Worm (Caenorhabditis elegans) whole organism, dauer: ENCODE measurements around the gene fut-8.

Experiments used
- unc-62 ChIP-seq: sonication (generic microtip); optimal IDR thresholded peaks from 2 replicates; lab custom pipeline; 2017; ENCODE audit warnings: missing biosample characterization, missing genetic modification reagents, missing genetic modification characterization

fut-8 gene

DNA sequence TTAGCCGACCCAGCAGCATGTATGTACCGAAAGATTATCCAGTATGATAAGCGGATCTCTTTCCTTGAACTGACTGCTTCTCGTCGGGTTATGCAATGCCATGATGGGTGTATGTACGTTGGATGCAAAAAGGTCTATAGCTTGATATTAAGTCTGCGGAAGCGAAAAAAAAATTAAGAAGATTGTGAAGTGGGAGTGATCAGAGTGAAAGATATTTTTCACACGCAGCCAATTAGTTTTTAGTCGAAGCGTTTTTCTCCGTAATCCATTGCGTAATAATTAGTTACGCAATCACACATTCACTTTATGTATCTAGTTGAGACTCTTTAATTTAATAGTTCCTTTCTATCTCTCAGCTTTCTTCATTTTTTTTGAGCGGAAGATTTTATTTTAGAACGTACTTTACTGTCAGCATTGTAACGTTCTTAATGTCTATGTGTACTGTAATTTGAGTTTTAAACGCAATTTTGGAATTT, 40.6 kb downstream of the fut-8 start:
- TF ChIP-seq unc-62 = no peak

DNA sequence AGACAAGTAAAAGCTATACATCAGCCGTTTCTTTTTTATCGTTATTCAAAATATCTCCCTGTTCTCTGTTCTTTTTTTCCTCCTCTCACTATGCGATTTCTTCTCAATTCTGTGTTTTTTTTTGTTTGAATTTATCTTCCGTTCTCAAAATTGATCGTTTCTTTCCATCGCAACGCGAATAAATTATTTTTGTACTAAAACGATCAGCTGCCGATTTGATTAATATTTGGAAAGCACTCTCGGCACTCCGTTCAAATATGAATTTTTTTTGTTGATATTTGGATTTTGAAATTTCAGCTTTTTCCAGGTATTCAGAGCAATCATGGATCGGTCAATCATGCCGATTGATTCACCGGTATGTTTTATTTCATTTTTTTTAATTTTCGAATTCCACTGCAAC, 47.1 kb downstream of the fut-8 start, which contains the start of gene pst-1:
pst-1 (plus strand) TSS at position 301 of the 400 bp plus-strand sequence.
- TF ChIP-seq unc-62 = no peak

DNA sequence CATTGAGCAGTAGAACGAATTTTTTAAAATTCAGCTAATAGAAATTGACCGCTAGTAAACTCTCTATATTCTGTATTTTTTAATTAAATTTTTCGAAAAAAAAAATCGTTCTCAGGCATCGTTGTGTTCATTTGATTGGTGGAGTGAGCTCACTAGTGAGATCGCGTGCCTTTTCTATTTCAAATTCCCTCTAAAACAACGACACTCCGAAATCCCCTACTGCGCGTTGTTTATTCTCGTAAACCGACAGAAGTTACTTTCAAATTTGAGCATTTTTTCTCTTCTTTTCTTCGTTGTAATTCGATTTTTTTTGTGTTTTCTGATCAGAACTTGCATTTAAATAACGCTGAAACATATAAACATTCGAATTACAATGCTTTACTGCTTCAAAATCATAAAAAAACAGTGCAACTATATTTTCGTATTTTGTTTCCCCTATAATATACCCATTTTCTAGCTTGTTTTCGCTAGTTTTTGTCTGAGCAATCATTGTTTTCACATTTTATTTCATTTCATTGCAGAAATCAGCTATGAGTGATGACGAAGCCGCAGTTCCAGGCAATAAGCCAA, 50.7 kb downstream of the fut-8 start, which contains the start of gene syf-3:
syf-3 (plus strand) TSS at position 520 of the 570 bp plus-strand sequence.
- TF ChIP-seq unc-62 = no peak
